Worm (Caenorhabditis elegans) whole organism, midembryonic: Measurements from ENCODE around the gene nas-20.
"Not testable (repeated sequence)": the region's sequence is repeated elsewhere in the genome, so short reads cannot be mapped to it uniquely, and the experiment has no call there.

ENCODE experiments used
- T22C8.4 ChIP-seq: fragments of 200-800 bp; sonication (Bioruptor generic); IDR thresholded peaks from 2 replicates; pipeline ENCODE4 v1.3.6; 2022; ENCODE audit warnings: missing genetic modification characterization, missing compliant biosample characterization
- cog-1 ChIP-seq: sonication (generic microtip); optimal IDR thresholded peaks from 2 replicates; lab custom pipeline; 2016; ENCODE audit warnings: missing genetic modification characterization, missing compliant biosample characterization
- flt-1 ChIP-seq: fragments of 200-800 bp; sonication (Bioruptor generic); IDR thresholded peaks from 2 replicates; pipeline ENCODE4 v1.3.6; 2022; ENCODE audit warnings: missing genetic modification characterization, missing compliant biosample characterization
- klf-2 ChIP-seq: fragments of 200-800 bp; sonication (Bioruptor generic); conservative IDR thresholded peaks from 2 replicates; pipeline ENCODE4 v1.3.6; 2022; ENCODE audit warnings: missing genetic modification reagents, missing genetic modification characterization, missing compliant biosample characterization
- med-1 ChIP-seq: sonication (generic microtip); optimal IDR thresholded peaks from 2 replicates; lab custom pipeline; 2017; ENCODE audit warnings: missing genetic modification characterization, mild to moderate bottlenecking, missing compliant biosample characterization, antibody characterized with exemption, missing genetic modification reagents; ENCODE audit not compliant: insufficient read depth
- ref-1 ChIP-seq: fragments of 200-800 bp; sonication (Bioruptor generic); conservative IDR thresholded peaks from 2 replicates; pipeline ENCODE4 v1.3.6; 2022; ENCODE audit warnings: missing genetic modification reagents, missing genetic modification characterization, missing compliant biosample characterization
- tab-1 ChIP-seq: fragments of 200-800 bp; sonication (Bioruptor generic); IDR thresholded peaks from 2 replicates; pipeline ENCODE4 v1.3.6; 2022; ENCODE audit warnings: missing genetic modification characterization, missing compliant biosample characterization
- ztf-23 ChIP-seq: fragments of 200-800 bp; sonication (Bioruptor generic); IDR thresholded peaks from 2 replicates; pipeline ENCODE4 v1.3.6; 2022; ENCODE audit warnings: missing genetic modification reagents, missing genetic modification characterization, missing compliant biosample characterization
- ztf-29 ChIP-seq: fragments of 200-800 bp; sonication (Bioruptor generic); IDR thresholded peaks from 2 replicates; pipeline ENCODE4 v1.3.6; 2022; ENCODE audit warnings: missing genetic modification reagents, missing genetic modification characterization, missing compliant biosample characterization

nas-20 gene

DNA sequence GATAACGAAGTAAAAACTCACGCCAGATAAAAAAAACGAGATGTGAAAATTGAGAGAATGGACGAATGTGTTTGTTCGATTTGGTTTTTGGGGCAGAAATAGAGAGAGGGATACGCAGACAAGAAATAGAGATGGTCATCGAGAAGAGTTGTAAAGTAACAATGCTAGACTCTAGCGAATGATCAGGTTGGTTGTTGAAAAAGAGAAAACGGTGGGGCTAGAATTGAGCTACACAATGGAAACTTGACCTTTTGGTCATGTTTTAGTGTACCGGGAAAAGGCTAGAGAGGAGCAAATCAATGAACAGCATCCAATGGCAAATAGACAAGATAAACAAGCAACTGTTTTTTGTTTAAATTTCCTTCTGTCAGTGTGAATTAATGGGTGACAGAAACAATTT, 18.3 kb upstream of the nas-20 start, which contains the start of gene dhs-19:
TSS of gene dhs-19 (minus strand) at position 101 of the 400 bp plus-strand sequence.
- TF ChIP-seq ztf-23 (no peak), T22C8.4 (GFP tag; lab: Robert Waterston, UW) (no peak), cog-1 (no peak), med-1 (GFP tag; lab: Kevin White, UChicago) (no peak), ztf-29 (GFP tag; lab: Robert Waterston, UW) (no peak), flt-1 (no peak), klf-2 (no peak), tab-1 (no peak), ref-1 (GFP tag; lab: Robert Waterston, UW) (no peak)

DNA sequence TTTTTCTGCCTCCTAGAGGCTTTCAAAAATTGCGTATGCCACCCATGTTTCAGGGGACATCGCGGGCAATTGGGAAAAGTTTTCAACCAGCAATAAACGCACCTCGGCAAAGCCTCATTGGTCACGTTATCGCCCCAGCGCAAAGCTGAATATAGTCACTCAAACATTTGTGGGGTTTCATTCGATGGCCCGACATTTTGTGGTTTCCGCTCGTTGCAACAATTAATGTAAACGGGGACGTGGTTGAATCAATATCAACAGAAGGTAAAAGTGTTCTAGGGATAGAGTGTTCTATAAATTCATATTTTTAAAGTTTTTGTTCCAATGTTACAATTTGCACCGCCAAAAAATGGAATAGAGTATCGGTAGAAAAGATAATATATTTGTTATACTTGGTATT, 16.2 kb upstream of the nas-20 start:
- no peak for TF ChIP-seq cog-1
- TF ChIP-seq ztf-23 = no peak
- TF ChIP-seq ref-1 (GFP tag; lab: Robert Waterston, UW) = no peak
- TF ChIP-seq med-1 (GFP tag; lab: Kevin White, UChicago) = no peak
- TF ChIP-seq T22C8.4 (GFP tag; lab: Robert Waterston, UW) = no peak
- TF ChIP-seq ztf-29 (GFP tag; lab: Robert Waterston, UW) = no peak
- no peak for TF ChIP-seq klf-2
- TF ChIP-seq flt-1 = no peak
- TF ChIP-seq tab-1 = no peak

DNA sequence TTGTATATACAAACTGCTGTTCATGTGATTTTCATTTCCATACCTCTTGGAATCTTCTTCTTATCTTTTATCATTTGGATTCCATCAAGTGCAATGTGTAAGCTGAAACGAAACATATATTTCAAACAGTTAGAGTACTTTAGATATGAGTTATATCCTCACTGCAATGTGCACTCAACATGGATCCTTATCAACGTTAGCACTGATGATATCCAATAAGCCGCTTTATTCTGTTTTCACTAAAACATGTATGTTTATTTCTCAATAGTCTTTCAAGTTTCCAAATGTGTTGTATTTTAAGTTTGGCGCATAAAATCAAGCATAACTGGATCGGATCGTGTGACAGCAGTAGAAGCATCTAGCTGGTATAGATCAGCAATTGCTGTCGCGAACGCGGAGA, 14.6 kb upstream of the nas-20 start, which contains the start of gene T11F9.10:
TSS of gene T11F9.10 (plus strand) at position 301 of the 400 bp plus-strand sequence.
- TF ChIP-seq ztf-29 (GFP tag; lab: Robert Waterston, UW) = no peak
- no peak for TF ChIP-seq tab-1
- no peak for TF ChIP-seq T22C8.4 (GFP tag; lab: Robert Waterston, UW)
- TF ChIP-seq ztf-23 = no peak
- no peak for TF ChIP-seq klf-2
- no peak for TF ChIP-seq med-1 (GFP tag; lab: Kevin White, UChicago)
- no peak for TF ChIP-seq ref-1 (GFP tag; lab: Robert Waterston, UW)
- no peak for TF ChIP-seq flt-1
- TF ChIP-seq cog-1 = no peak

DNA sequence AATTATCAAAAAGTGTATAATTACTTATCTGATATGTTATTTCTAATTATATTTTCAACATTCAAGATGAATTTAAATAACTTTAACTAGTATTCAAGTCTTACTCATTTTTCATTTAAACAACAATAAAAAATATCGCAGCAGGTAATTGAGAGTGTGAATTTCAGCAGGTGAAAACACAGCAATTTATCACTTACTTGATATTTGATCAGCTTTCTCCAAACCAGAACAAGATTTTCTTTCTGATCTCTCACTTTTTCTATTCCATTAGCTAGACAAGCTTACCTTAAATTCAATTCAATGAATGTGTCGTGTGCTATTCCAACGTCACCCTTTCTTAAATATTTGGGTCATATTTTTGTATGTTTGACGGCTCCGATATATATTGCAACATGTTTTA, 13.4 kb upstream of the nas-20 start, which contains the start of gene srh-1:
TSS of gene srh-1 (plus strand) at position 301 of the 400 bp plus-strand sequence.
- no peak for TF ChIP-seq klf-2
- no peak for TF ChIP-seq tab-1
- no peak for TF ChIP-seq ztf-29 (GFP tag; lab: Robert Waterston, UW)
- no peak for TF ChIP-seq T22C8.4 (GFP tag; lab: Robert Waterston, UW)
- TF ChIP-seq med-1 (GFP tag; lab: Kevin White, UChicago) = no peak
- no peak for TF ChIP-seq ztf-23
- no peak for TF ChIP-seq cog-1
- no peak for TF ChIP-seq flt-1
- TF ChIP-seq ref-1 (GFP tag; lab: Robert Waterston, UW) = no peak

DNA sequence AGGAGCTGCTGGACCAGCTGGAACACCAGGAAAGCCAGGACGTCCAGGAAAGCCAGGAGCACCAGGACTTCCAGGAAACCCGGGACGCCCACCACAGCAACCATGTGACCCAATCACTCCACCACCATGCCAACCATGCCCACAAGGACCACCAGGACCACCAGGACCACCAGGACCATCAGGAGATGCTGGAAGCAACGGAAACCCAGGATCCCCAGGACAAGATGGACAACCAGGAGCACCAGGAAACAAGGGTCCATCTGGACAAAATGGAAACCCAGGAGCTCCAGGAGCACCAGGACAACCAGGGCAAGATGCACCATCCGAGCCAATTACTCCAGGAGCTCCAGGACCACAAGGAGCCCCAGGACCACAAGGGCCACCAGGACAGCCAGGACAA, 12.3 kb upstream of the nas-20 start:
- TF ChIP-seq cog-1 (no peak), klf-2 (no peak), ztf-29 (GFP tag; lab: Robert Waterston, UW) (no peak), flt-1 (no peak), med-1 (GFP tag; lab: Kevin White, UChicago) (no peak), ref-1 (GFP tag; lab: Robert Waterston, UW) (no peak), T22C8.4 (GFP tag; lab: Robert Waterston, UW) (no peak), tab-1 (no peak), ztf-23 (no peak)

DNA sequence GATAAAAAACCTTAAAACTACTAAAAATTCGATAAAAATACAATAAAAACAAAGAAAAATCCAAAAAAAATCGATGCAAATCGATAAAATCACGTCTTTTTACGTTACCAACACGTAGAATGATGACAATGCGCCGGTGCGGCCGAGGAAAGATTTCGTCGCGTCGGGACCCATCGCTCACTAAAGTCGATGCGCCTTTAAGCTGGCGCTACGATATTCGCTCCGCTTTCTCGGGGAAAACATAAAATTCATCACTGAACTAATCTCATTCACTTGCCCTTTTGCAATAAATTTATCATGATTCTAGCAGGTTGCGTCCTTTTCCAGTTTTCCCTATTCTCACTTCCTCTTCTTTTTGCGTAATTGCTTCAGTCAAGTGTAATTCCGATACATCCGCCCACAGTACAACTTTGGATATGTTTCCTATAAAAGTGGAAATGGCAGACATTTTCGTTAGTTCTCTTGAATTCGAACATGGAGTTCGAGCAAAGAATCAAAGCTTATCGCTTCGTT, 11.5 kb upstream of the nas-20 start, which contains the start of gene col-157:
TSS of gene col-157 (plus strand) at position 463 of the 513 bp plus-strand sequence.
- not testable (repeated sequence) for TF ChIP-seq cog-1; med-1 (GFP tag; lab: Kevin White, UChicago); tab-1

DNA sequence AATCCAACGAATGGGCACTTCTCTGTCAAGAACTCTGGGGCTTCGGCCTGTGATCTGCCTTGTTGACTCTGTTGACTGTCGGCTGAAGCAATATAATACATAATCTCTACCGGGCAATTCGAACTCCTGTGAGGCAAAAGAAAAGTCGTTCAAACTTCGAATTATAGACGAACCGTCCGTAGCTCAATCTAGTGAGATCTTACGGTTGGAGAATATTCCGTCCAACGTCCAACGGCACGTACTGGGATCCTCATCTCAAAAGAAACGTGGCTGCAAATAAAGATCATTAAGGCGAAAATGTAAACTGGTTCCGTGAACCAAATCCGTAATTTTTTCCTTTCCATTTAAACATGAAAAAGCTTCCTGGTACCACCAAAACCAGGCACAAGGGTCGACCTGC, 8.6 kb upstream of the nas-20 start, which contains the start of gene T11F9.14:
TSS of gene T11F9.14 (minus strand) at position 101 of the 400 bp plus-strand sequence.
- not testable (repeated sequence) for TF ChIP-seq ztf-23; tab-1; ztf-29 (GFP tag; lab: Robert Waterston, UW)

DNA sequence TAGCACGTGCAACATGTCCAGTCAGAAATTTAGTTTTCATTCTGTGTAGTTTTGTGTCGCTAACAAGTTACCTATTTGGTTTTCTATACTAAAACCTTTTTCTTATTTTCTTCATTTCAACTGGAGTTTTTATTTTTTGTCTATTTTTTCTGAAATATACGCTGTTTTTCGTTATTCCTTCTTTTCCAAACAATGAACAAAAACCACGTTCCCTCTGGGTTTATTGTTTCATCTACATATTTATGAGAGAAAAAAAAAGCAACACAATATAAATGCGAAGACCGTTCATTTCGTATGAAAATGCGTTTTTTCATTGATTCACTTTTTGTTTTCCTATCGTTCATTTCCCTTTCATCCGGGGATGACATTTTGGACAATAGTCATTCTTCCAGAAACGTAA, 7.3 kb upstream of the nas-20 start, which contains the start of gene T11F9.22:
TSS of gene T11F9.22 (plus strand) at position 301 of the 400 bp plus-strand sequence.
- no peak for TF ChIP-seq ztf-29 (GFP tag; lab: Robert Waterston, UW)
- no peak for TF ChIP-seq klf-2
- TF ChIP-seq cog-1 = no peak
- TF ChIP-seq flt-1 = no peak
- no peak for TF ChIP-seq med-1 (GFP tag; lab: Kevin White, UChicago)
- no peak for TF ChIP-seq tab-1
- TF ChIP-seq T22C8.4 (GFP tag; lab: Robert Waterston, UW) = no peak
- no peak for TF ChIP-seq ref-1 (GFP tag; lab: Robert Waterston, UW)
- TF ChIP-seq ztf-23 = no peak

DNA sequence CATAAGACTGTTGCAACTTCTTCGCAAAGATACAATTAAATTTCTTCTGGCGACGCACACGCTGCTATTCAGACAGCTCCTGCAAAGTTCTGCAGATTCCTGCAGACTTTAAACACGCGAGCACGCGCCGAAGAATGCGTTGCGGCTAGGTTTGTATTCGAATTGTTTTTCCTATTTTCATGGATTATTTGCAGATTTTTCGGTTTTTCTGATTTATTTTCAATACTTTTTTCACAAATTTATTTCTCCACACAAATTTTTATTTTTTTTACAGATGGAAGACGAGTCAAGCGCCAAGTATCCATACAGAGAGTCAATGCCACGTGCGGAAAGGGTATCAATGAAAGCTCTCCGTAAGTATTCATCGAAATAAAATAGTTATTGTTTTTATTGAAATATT, 3.5 kb upstream of the nas-20 start, which contains the start of gene T11F9.7:
TSS of gene T11F9.7 (plus strand) at position 301 of the 400 bp plus-strand sequence.
- TF ChIP-seq ztf-23, tab-1, cog-1: not testable (repeated sequence)

DNA sequence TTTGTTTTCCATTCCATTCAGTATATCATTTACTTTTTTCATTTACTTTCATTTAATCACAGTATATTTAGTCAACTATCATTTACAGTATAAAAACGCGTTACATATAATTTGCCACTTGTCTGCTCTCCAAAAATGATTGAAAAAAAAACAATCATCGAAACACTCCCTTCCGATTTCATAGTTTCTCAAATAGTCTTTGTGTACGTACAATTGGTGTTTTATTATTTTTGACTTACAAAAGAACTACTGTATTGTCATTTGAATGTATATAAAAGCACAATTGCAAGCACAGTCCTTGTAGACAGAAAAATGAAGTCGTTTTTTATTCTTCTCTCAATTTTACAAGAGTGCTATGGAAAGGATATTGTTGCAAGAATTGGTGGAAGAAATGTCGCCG, 2.3 kb upstream of the nas-20 start, which contains the start of gene nas-22:
TSS of gene nas-22 (plus strand) at position 301 of the 400 bp plus-strand sequence.
- TF ChIP-seq ref-1 (GFP tag; lab: Robert Waterston, UW) (no peak), klf-2 (no peak), cog-1 (no peak), ztf-29 (GFP tag; lab: Robert Waterston, UW) (no peak)

DNA sequence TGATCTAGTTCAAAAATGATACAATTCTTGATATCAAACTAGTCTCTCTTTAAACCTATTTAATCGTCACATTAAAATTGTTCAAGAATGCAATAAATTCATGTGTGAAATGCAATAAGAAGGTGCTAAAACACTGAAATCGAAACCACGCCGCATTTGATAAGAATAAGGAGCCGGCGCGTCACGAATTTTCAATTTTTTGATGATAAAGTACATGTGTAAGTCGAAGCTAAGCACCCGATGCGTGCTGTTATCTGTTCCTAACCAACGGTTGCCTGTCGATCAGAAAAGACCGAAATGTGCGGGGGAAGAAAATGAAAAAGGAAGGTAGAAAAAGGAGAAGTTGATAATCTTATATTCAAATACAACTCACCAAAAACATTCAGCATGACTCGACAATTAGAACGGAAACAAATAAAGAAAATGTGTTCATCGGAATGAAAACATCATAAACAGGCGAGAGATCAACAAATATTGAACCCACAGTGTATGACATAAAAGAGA, 1.8 kb downstream of the nas-20 start, which contains the start of gene aat-6:
TSS of gene aat-6 (minus strand) at position 454 of the 504 bp plus-strand sequence.
- no peak for TF ChIP-seq flt-1
- TF ChIP-seq klf-2 = no peak
- TF ChIP-seq T22C8.4 (GFP tag; lab: Robert Waterston, UW) = no peak
